Worm (Caenorhabditis elegans) whole organism, L2 larva: ENCODE data around the gene B0507.8.

ENCODE experiments used
- C34F6.9 ChIP-seq: fragments of 150-350 bp; optimal IDR thresholded peaks from 2 replicates; lab custom pipeline; 2014; ENCODE audit warnings: missing biosample characterization, missing genetic modification characterization
- F13H6.1 ChIP-seq: sonication (generic microtip); optimal IDR thresholded peaks from 2 replicates; lab custom pipeline; 2016; ENCODE audit warnings: missing genetic modification characterization, missing compliant biosample characterization
- R02D3.7 ChIP-seq: fragments of 150-350 bp; optimal IDR thresholded peaks from 2 replicates; lab custom pipeline; 2014; ENCODE audit warnings: missing biosample characterization, missing genetic modification characterization
- Y55F3AM.14 ChIP-seq: fragments of 200-800 bp; sonication (Bioruptor generic); optimal IDR thresholded peaks from 2 replicates; lab custom pipeline; 2018; ENCODE audit warnings: mild to moderate bottlenecking, missing genetic modification characterization, missing compliant biosample characterization
- ZK546.5 ChIP-seq: sonication (generic microtip); optimal IDR thresholded peaks from 2 replicates; lab custom pipeline; 2017; ENCODE audit warnings: missing biosample characterization, missing genetic modification characterization
- aly-2 ChIP-seq: fragments of 150-350 bp; optimal IDR thresholded peaks from 2 replicates; lab custom pipeline; 2014; ENCODE audit warnings: missing biosample characterization, missing genetic modification characterization
- blmp-1 ChIP-seq: sonication (generic microtip); optimal IDR thresholded peaks from 2 replicates; lab custom pipeline; 2017; ENCODE audit warnings: missing genetic modification characterization, mild to moderate bottlenecking, missing compliant biosample characterization, antibody characterized with exemption, moderate library complexity; ENCODE audit not compliant: insufficient read depth
- crh-2 ChIP-seq: sonication (generic microtip); optimal IDR thresholded peaks from 2 replicates; lab custom pipeline; 2017; ENCODE audit warnings: missing biosample characterization, missing genetic modification characterization
- dmd-4 ChIP-seq: sonication (generic microtip); optimal IDR thresholded peaks from 2 replicates; lab custom pipeline; 2017; ENCODE audit warnings: missing biosample characterization, missing genetic modification characterization
- egl-27 ChIP-seq: sonication (generic microtip); optimal IDR thresholded peaks from 3 replicates; lab custom pipeline; 2017; ENCODE audit warnings: missing biosample characterization, missing genetic modification reagents, missing genetic modification characterization
- elt-3 ChIP-seq: sonication (generic microtip); optimal IDR thresholded peaks from 2 replicates; lab custom pipeline; 2017; ENCODE audit warnings: missing biosample characterization, missing genetic modification characterization
- fos-1 ChIP-seq: fragments of 150-350 bp; optimal IDR thresholded peaks from 2 replicates; lab custom pipeline; 2014; ENCODE audit warnings: missing biosample characterization, missing genetic modification characterization
- gmeb-1 ChIP-seq: fragments of 150-350 bp; optimal IDR thresholded peaks from 2 replicates; lab custom pipeline; 2014; ENCODE audit warnings: missing biosample characterization, missing genetic modification characterization
- lin-11 ChIP-seq: fragments of 150-350 bp; sonication (generic microtip); optimal IDR thresholded peaks from 2 replicates; lab custom pipeline; 2014; ENCODE audit warnings: missing biosample characterization, missing genetic modification characterization, inconsistent platforms, mixed read lengths
- lin-13 ChIP-seq: fragments of 150-350 bp; optimal IDR thresholded peaks from 2 replicates; lab custom pipeline; 2014; ENCODE audit warnings: missing biosample characterization, missing genetic modification reagents, missing genetic modification characterization
- lin-39 ChIP-seq: fragments of 150-350 bp; optimal IDR thresholded peaks from 2 replicates; lab custom pipeline; 2014; ENCODE audit warnings: missing biosample characterization, missing genetic modification reagents, missing genetic modification characterization
- lsy-2 ChIP-seq, 2 experiments: fragments of 150-350 bp in 1 of 2; sonication (generic microtip) in 1 of 2; optimal IDR thresholded peaks; 2 replicates each; lab custom pipeline; 2014 to 2017; ENCODE audit warnings: missing biosample characterization in 2 of 2, missing genetic modification characterization in 2 of 2
- mbf-1 ChIP-seq: sonication (generic microtip); optimal IDR thresholded peaks from 2 replicates; lab custom pipeline; 2017; ENCODE audit warnings: missing biosample characterization, missing genetic modification characterization
- mdl-1 ChIP-seq, 2 experiments: fragments of 150-350 bp in 1 of 2; sonication (generic microtip) in 1 of 2; optimal IDR thresholded peaks; 2 replicates each; lab custom pipeline; 2017; ENCODE audit warnings: missing biosample characterization in 2 of 2, missing genetic modification characterization in 2 of 2
- nhr-10 ChIP-seq: sonication (generic microtip); optimal IDR thresholded peaks from 2 replicates; lab custom pipeline; 2017; ENCODE audit warnings: missing biosample characterization, missing genetic modification characterization
- nhr-11 ChIP-seq: fragments of 150-350 bp; optimal IDR thresholded peaks from 2 replicates; lab custom pipeline; 2014; ENCODE audit warnings: missing biosample characterization, missing genetic modification characterization
- nhr-12 ChIP-seq: fragments of 150-350 bp; optimal IDR thresholded peaks from 2 replicates; lab custom pipeline; 2014; ENCODE audit warnings: missing biosample characterization, missing genetic modification characterization
- nhr-21 ChIP-seq: fragments of 150-350 bp; optimal IDR thresholded peaks from 2 replicates; lab custom pipeline; 2014; ENCODE audit warnings: missing biosample characterization, missing genetic modification characterization
- nhr-23 ChIP-seq: fragments of 150-350 bp; optimal IDR thresholded peaks from 2 replicates; lab custom pipeline; 2014; ENCODE audit warnings: missing biosample characterization, missing genetic modification reagents, missing genetic modification characterization
- nhr-237 ChIP-seq: fragments of 150-350 bp; optimal IDR thresholded peaks from 2 replicates; lab custom pipeline; 2014; ENCODE audit warnings: missing biosample characterization, missing genetic modification characterization
- nhr-25 ChIP-seq: fragments of 150-350 bp; sonication (generic microtip); optimal IDR thresholded peaks from 3 replicates; lab custom pipeline; 2014; ENCODE audit warnings: missing biosample characterization, missing genetic modification characterization
- nhr-6 ChIP-seq: fragments of 150-350 bp; optimal IDR thresholded peaks from 2 replicates; lab custom pipeline; 2014; ENCODE audit warnings: missing biosample characterization, missing genetic modification characterization
- nhr-77 ChIP-seq: fragments of 150-350 bp; optimal IDR thresholded peaks from 2 replicates; lab custom pipeline; 2014; ENCODE audit warnings: missing biosample characterization, missing genetic modification characterization
- peb-1 ChIP-seq: fragments of 150-350 bp; optimal IDR thresholded peaks from 2 replicates; lab custom pipeline; 2014; ENCODE audit warnings: missing biosample characterization, missing genetic modification characterization
- sem-4 ChIP-seq: fragments of 150-350 bp; optimal IDR thresholded peaks from 2 replicates; lab custom pipeline; 2014; ENCODE audit warnings: missing biosample characterization, missing genetic modification reagents, missing genetic modification characterization
- skn-1 ChIP-seq: sonication (generic microtip); optimal IDR thresholded peaks from 2 replicates; lab custom pipeline; 2017; ENCODE audit warnings: missing biosample characterization, missing genetic modification characterization
- sma-3 ChIP-seq: sonication (generic microtip); optimal IDR thresholded peaks from 2 replicates; lab custom pipeline; 2016; ENCODE audit warnings: missing genetic modification reagents, missing genetic modification characterization, missing compliant biosample characterization
- snpc-4 ChIP-seq: fragments of 150-350 bp; optimal IDR thresholded peaks from 2 replicates; lab custom pipeline; 2014; ENCODE audit warnings: missing biosample characterization, missing genetic modification characterization
- unc-62 ChIP-seq: fragments of 150-350 bp; optimal IDR thresholded peaks from 2 replicates; lab custom pipeline; 2014; ENCODE audit warnings: missing biosample characterization, missing genetic modification reagents, missing genetic modification characterization
- zag-1 ChIP-seq: fragments of 150-350 bp; optimal IDR thresholded peaks from 2 replicates; lab custom pipeline; 2014; ENCODE audit warnings: missing biosample characterization, missing genetic modification characterization
- ztf-4 ChIP-seq: fragments of 150-350 bp; optimal IDR thresholded peaks from 2 replicates; lab custom pipeline; 2014; ENCODE audit warnings: missing biosample characterization, missing genetic modification characterization

Gene B0507.8

ce11 chrV:8745858-8746257, 16.9 kb downstream of the B0507.8 start, which contains the start of gene B0507.6:
B0507.6 (plus strand) TSS chrV:8746158.
- no peak for TF ChIP-seq C34F6.9
- TF ChIP-seq gmeb-1 (tag; lab: Kevin White, UChicago), result no peak

DNA sequence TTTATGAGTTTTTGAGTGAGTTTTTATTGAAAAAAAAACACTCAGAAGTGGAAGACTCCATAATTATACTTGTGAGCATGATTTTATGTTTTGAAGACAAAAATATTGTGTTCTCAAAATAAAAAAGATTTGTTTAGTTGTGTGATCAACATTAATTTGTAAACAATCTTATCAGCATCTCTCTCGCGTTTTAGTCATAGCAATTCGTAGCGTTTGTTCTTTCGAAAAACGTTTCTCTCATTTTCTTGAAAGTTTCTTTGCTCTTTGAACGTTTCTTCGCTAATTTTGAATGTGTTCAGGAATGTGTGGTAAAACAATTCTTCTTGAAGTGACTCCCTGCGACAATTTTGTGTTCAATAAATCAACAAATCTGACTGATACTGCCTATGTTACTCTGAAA, 23.6 kb downstream of the B0507.8 start, which contains the start of gene ZC196.2:
TSS of gene ZC196.2 (plus strand) at position 301 of the 400 bp plus-strand sequence.
- no peak for TF ChIP-seq ztf-4 (tag; lab: Kevin White, UChicago)
- TF ChIP-seq dmd-4 (tag; lab: Kevin White, UChicago), result no peak
- no peak for TF ChIP-seq crh-2
- TF ChIP-seq aly-2, result no peak
- TF ChIP-seq nhr-23, result no peak
- TF ChIP-seq elt-3 (tag; lab: Kevin White, UChicago), result no peak
- TF ChIP-seq nhr-237 (tag; lab: Kevin White, UChicago), result no peak
- TF ChIP-seq R02D3.7 (tag; lab: Kevin White, UChicago), result no peak
- TF ChIP-seq blmp-1 (tag; lab: Kevin White, UChicago), result no peak

- no peak for TF ChIP-seq sem-4 (tag; lab: Kevin White, UChicago)
- no peak for TF ChIP-seq mbf-1
- TF ChIP-seq lin-11, result no peak
- no peak for TF ChIP-seq blmp-1 (tag; lab: Kevin White, UChicago)
- TF ChIP-seq lin-39 (tag; lab: Kevin White, UChicago), result no peak
- no peak for TF ChIP-seq zag-1 (tag; lab: Kevin White, UChicago)
- TF ChIP-seq nhr-77 (tag; lab: Kevin White, UChicago), result no peak
- TF ChIP-seq nhr-25 (tag; lab: Kevin White, UChicago), result no peak
- TF ChIP-seq unc-62, result no peak
- no peak for TF ChIP-seq nhr-10
- TF ChIP-seq F13H6.1 (tag; lab: Kevin White, UChicago), result no peak
- no peak for TF ChIP-seq snpc-4 (tag; lab: Kevin White, UChicago)
- no peak for TF ChIP-seq nhr-237 (tag; lab: Kevin White, UChicago)
- TF ChIP-seq nhr-12 (tag; lab: Kevin White, UChicago), result no peak
- TF ChIP-seq peb-1 (tag; lab: Kevin White, UChicago), result no peak
- TF ChIP-seq lsy-2 (tag; optimal IDR thresholded peaks at IDR 0.05; lab: Kevin White, UChicago), result no peak
- no peak for TF ChIP-seq mdl-1 (tag; optimal IDR thresholded peaks at IDR 0.05; lab: Kevin White, UChicago)
- TF ChIP-seq skn-1 (tag; lab: Kevin White, UChicago), result no peak
- no peak for TF ChIP-seq nhr-6 (tag; lab: Kevin White, UChicago)
- no peak for TF ChIP-seq Y55F3AM.14
Observed at ce11 chrV:8736369-8736768, 26.4 kb downstream of the B0507.8 start, which contains the start of gene ZC196.3. ZC196.3 (plus strand) TSS chrV:8736669.

- peak; percentile 45 for TF ChIP-seq fos-1 (tag; lab: Kevin White, UChicago)
- TF ChIP-seq elt-3 (tag; lab: Kevin White, UChicago), result no peak
Observed at ce11 chrV:8732934-8733333, 29.8 kb downstream of the B0507.8 start, which contains the start of gene ZC196.4. ZC196.4 (plus strand) TSS chrV:8733106.

DNA sequence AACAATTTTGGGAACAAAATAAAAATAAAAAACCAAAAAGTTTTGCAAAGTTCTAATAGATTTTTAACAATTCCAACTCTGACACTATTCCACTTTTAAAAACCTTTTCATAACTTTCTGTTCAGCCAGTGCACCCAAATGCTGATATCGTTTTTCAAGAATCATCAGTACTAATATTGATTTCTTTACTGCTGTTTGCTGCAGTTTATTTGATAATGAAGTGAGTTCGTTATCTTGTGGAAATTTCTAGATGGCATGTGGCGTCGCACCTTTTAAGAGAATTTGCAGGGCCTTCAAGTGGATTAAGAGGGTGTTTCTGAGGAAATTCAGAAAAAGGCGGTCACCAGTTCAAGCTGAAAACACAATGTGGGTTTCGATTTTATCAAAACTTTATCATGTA, 31.8 kb downstream of the B0507.8 start:
- no peak for TF ChIP-seq nhr-11
- peak; percentile 20 for TF ChIP-seq fos-1 (tag; lab: Kevin White, UChicago)

- TF ChIP-seq dmd-4 (tag; lab: Kevin White, UChicago), result no peak
- no peak for TF ChIP-seq nhr-25 (tag; lab: Kevin White, UChicago)
- no peak for TF ChIP-seq lin-13 (GFP tag; lab: Kevin White, UChicago)
- TF ChIP-seq lsy-2 (tag; optimal IDR thresholded peaks at IDR 0.05; lab: Kevin White, UChicago), result no peak
- TF ChIP-seq C34F6.9, result no peak
- TF ChIP-seq sem-4 (tag; lab: Kevin White, UChicago), result no peak
- no peak for TF ChIP-seq zag-1 (tag; lab: Kevin White, UChicago)
- no peak for TF ChIP-seq nhr-21 (tag; lab: Kevin White, UChicago)
- no peak for TF ChIP-seq sma-3 (GFP tag; lab: Kevin White, UChicago)
- no peak for TF ChIP-seq egl-27
- no peak for TF ChIP-seq nhr-23
- TF ChIP-seq ZK546.5 (tag; lab: Kevin White, UChicago), result no peak
- TF ChIP-seq, all 48 proteins: peak for 0
Observed at ce11 chrV:8729100-8729499, 33.7 kb downstream of the B0507.8 start, which contains the start of gene ZC196.5. ZC196.5 (plus strand) TSS chrV:8729400.
